Worm (Caenorhabditis elegans) whole organism, mixed stage, embryonic: Measurements from ENCODE around the gene hot-3.
A peak's percentile ranks its signal among the peaks of the same experiment; 100 is the strongest.

Experiments used
- M03D4.4 ChIP-seq: sonication (generic microtip); optimal IDR thresholded peaks from 2 replicates; lab custom pipeline; 2017; ENCODE audit warnings: mild to moderate bottlenecking, missing genetic modification characterization, missing compliant biosample characterization
- bed-3 ChIP-seq: fragments of 200-800 bp; sonication (Bioruptor generic); optimal IDR thresholded peaks from 3 replicates; lab custom pipeline; 2018; ENCODE audit warnings: mild to moderate bottlenecking, missing genetic modification characterization, moderate library complexity, missing compliant biosample characterization
- blmp-1 ChIP-seq: fragments of 150-350 bp; optimal IDR thresholded peaks from 2 replicates; lab custom pipeline; 2014; ENCODE audit warnings: missing biosample characterization, missing genetic modification characterization
- ceh-39 ChIP-seq: fragments of 150-350 bp; optimal IDR thresholded peaks from 2 replicates; lab custom pipeline; 2014; ENCODE audit warnings: missing biosample characterization, missing genetic modification characterization
- ceh-83 ChIP-seq: fragments of 200-800 bp; sonication (Bioruptor generic); optimal IDR thresholded peaks from 2 replicates; lab custom pipeline; 2018; ENCODE audit warnings: mild to moderate bottlenecking, missing genetic modification characterization, missing compliant biosample characterization
- ces-1 ChIP-seq: fragments of 150-350 bp; optimal IDR thresholded peaks from 2 replicates; lab custom pipeline; 2014; ENCODE audit warnings: missing biosample characterization, missing genetic modification reagents, missing genetic modification characterization
- cnd-1 ChIP-seq: fragments of 200-800 bp; sonication (Bioruptor generic); optimal IDR thresholded peaks from 2 replicates; lab custom pipeline; 2018; ENCODE audit warnings: mild to moderate bottlenecking, missing genetic modification characterization, missing compliant biosample characterization
- drap-1 ChIP-seq: fragments of 200-800 bp; sonication (Bioruptor generic); optimal IDR thresholded peaks from 3 replicates; lab custom pipeline; 2018; ENCODE audit warnings: mild to moderate bottlenecking, missing genetic modification characterization, missing compliant biosample characterization
- elt-1 ChIP-seq: sonication (generic microtip); optimal IDR thresholded peaks from 2 replicates; lab custom pipeline; 2017; ENCODE audit warnings: missing genetic modification characterization, mild to moderate bottlenecking, missing compliant biosample characterization, antibody characterized with exemption, moderate library complexity, borderline replicate concordance; ENCODE audit not compliant: insufficient read depth
- elt-3 ChIP-seq: fragments of 150-350 bp; optimal IDR thresholded peaks from 2 replicates; lab custom pipeline; 2014; ENCODE audit warnings: missing biosample characterization, missing genetic modification characterization
- flh-1 ChIP-seq: fragments of 200-800 bp; sonication (Bioruptor generic); optimal IDR thresholded peaks from 2 replicates; lab custom pipeline; 2018; ENCODE audit warnings: mild to moderate bottlenecking, missing genetic modification characterization, moderate library complexity, missing compliant biosample characterization
- ham-2 ChIP-seq: fragments of 200-800 bp; sonication (Bioruptor generic); optimal IDR thresholded peaks from 2 replicates; lab custom pipeline; 2018; ENCODE audit warnings: mild to moderate bottlenecking, missing genetic modification characterization, missing compliant biosample characterization
- hlh-1 ChIP-seq: fragments of 150-350 bp; optimal IDR thresholded peaks from 2 replicates; lab custom pipeline; 2014; ENCODE audit warnings: missing biosample characterization, missing genetic modification reagents, missing genetic modification characterization
- lin-13 ChIP-seq: fragments of 150-350 bp; optimal IDR thresholded peaks from 2 replicates; lab custom pipeline; 2014; ENCODE audit warnings: missing biosample characterization, missing genetic modification characterization
- lin-32 ChIP-seq: fragments of 200-800 bp; sonication (Bioruptor generic); optimal IDR thresholded peaks from 2 replicates; lab custom pipeline; 2018; ENCODE audit warnings: mild to moderate bottlenecking, missing genetic modification characterization, missing compliant biosample characterization
- lsy-2 ChIP-seq: fragments of 150-350 bp; optimal IDR thresholded peaks from 2 replicates; lab custom pipeline; 2014; ENCODE audit warnings: missing biosample characterization, missing genetic modification characterization
- mab-5 ChIP-seq: fragments of 150-350 bp; optimal IDR thresholded peaks from 2 replicates; lab custom pipeline; 2014; ENCODE audit warnings: missing biosample characterization, missing genetic modification characterization
- mep-1 ChIP-seq: fragments of 150-350 bp; optimal IDR thresholded peaks from 2 replicates; lab custom pipeline; 2017; ENCODE audit warnings: missing biosample characterization, missing genetic modification reagents, missing genetic modification characterization, inconsistent platforms
- mls-2 ChIP-seq: sonication (generic microtip); optimal IDR thresholded peaks from 2 replicates; lab custom pipeline; 2016; ENCODE audit warnings: mild to moderate bottlenecking, missing genetic modification characterization, moderate library complexity, missing compliant biosample characterization
- nhr-2 ChIP-seq: fragments of 150-350 bp; optimal IDR thresholded peaks from 2 replicates; lab custom pipeline; 2014; ENCODE audit warnings: missing biosample characterization, missing genetic modification characterization
- nhr-237 ChIP-seq: fragments of 150-350 bp; optimal IDR thresholded peaks from 2 replicates; lab custom pipeline; 2014; ENCODE audit warnings: missing biosample characterization, missing genetic modification characterization
- nhr-28 ChIP-seq: fragments of 150-350 bp; optimal IDR thresholded peaks from 2 replicates; lab custom pipeline; 2014; ENCODE audit warnings: missing biosample characterization, missing genetic modification characterization
- pha-4 ChIP-seq: fragments of 150-350 bp; optimal IDR thresholded peaks from 2 replicates; lab custom pipeline; 2018; ENCODE audit warnings: missing biosample characterization, missing genetic modification reagents, missing genetic modification characterization
- snpc-4 ChIP-seq: fragments of 150-350 bp; optimal IDR thresholded peaks from 2 replicates; lab custom pipeline; 2014; ENCODE audit warnings: missing biosample characterization, missing genetic modification characterization
- sptf-1 ChIP-seq: sonication (generic microtip); optimal IDR thresholded peaks from 2 replicates; lab custom pipeline; 2017; ENCODE audit warnings: mild to moderate bottlenecking, missing genetic modification characterization, moderate library complexity, missing compliant biosample characterization
- tbx-8 ChIP-seq: fragments of 200-800 bp; sonication (Bioruptor generic); optimal IDR thresholded peaks from 2 replicates; lab custom pipeline; 2018; ENCODE audit warnings: mild to moderate bottlenecking, missing genetic modification characterization, moderate library complexity, missing compliant biosample characterization
- unc-120 ChIP-seq: sonication (generic microtip); optimal IDR thresholded peaks from 2 replicates; lab custom pipeline; 2017; ENCODE audit warnings: missing genetic modification characterization, missing compliant biosample characterization; ENCODE audit not compliant: poor library complexity, severe bottlenecking
- unc-39 ChIP-seq: fragments of 150-350 bp; optimal IDR thresholded peaks from 2 replicates; lab custom pipeline; 2014; ENCODE audit warnings: missing biosample characterization, missing genetic modification characterization
- unc-62 ChIP-seq: fragments of 150-350 bp; optimal IDR thresholded peaks from 2 replicates; lab custom pipeline; 2014; ENCODE audit warnings: missing biosample characterization, missing genetic modification reagents, missing genetic modification characterization
- zip-8 ChIP-seq: fragments of 150-350 bp; optimal IDR thresholded peaks from 2 replicates; lab custom pipeline; 2014; ENCODE audit warnings: missing biosample characterization, missing genetic modification characterization
- ztf-11 ChIP-seq: fragments of 150-350 bp; optimal IDR thresholded peaks from 2 replicates; lab custom pipeline; 2014; ENCODE audit warnings: missing biosample characterization, missing genetic modification characterization

The hot-3 gene

DNA sequence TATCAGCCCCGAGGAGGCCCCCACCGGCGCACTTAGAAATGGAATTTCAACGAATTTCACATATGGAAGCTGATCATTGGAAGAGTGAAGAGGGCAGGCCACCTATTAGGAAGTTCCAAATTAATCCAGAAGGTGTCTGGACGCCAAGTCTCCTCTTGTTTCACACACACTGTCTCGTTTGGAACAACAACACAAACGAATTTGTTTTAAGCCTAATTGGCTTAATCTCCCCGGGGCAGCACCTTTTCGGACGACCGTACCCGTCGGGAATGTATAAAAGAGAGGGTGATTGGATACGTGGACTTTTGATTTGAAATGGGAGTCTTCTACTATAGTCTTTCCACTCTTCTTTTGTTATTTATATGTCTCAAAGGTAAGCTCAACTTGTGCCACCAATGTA lies 15.8 kb downstream of the hot-3 start, which contains the start of gene mltn-3:
mltn-3 (plus strand) TSS at position 301 of the 400 bp plus-strand sequence.
- no peak for TF ChIP-seq bed-3
- TF ChIP-seq unc-120 (tag; lab: Kevin White, UChicago), result no peak
- no peak for TF ChIP-seq mls-2 (tag; lab: Kevin White, UChicago)
- TF ChIP-seq ces-1, result no peak
- TF ChIP-seq ham-2, result no peak
- TF ChIP-seq drap-1 (GFP tag; lab: Kevin White, UChicago), result no peak
- no peak for TF ChIP-seq zip-8 (tag; lab: Kevin White, UChicago)
- no peak for TF ChIP-seq cnd-1 (tag; lab: Kevin White, UChicago)
- no peak for TF ChIP-seq nhr-28 (tag; lab: Kevin White, UChicago)
- no peak for TF ChIP-seq unc-62 (GFP tag; lab: Kevin White, UChicago)
- no peak for TF ChIP-seq ztf-11 (tag; lab: Kevin White, UChicago)
- no peak for TF ChIP-seq blmp-1
- no peak for TF ChIP-seq ceh-83 (GFP tag; lab: Kevin White, UChicago)
- TF ChIP-seq, all 35 proteins: peak for 0

DNA sequence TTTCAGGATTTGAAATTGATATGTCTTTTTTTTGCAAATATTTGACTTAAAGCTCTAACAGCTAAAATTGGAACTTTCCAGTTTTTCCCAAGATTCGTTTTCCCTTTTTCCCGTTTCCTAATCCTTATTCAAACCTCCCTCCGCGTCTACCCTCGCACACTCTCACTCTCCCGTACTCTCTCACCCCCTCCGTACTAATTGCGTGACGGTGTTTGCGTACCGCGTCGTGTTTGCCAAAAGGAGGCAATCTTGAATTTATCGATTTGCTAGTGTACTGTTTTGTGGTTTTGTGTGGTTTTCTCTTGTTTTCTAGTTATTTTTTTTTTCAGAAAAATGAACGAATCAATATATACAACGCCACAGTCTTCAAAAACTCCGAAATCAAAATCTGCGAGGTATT lies 23.3 kb downstream of the hot-3 start, which contains the start of gene citk-1:
citk-1 (plus strand) TSS at position 323 of the 400 bp plus-strand sequence.
- TF ChIP-seq lin-13 (tag; lab: Kevin White, UChicago), result peak; percentile 55
- TF ChIP-seq lin-32 (GFP tag; lab: Kevin White, UChicago), result no peak
- TF ChIP-seq sptf-1 (tag; lab: Kevin White, UChicago), result peak; percentile 23
- peak; percentile 38 for TF ChIP-seq mls-2 (tag; lab: Kevin White, UChicago)
- TF ChIP-seq elt-1 (tag; lab: Kevin White, UChicago), result no peak
- peak; percentile 82 for TF ChIP-seq pha-4
- TF ChIP-seq ham-2, result no peak
- TF ChIP-seq hlh-1 (tag; lab: Kevin White, UChicago), result peak; percentile 15
- no peak for TF ChIP-seq lsy-2
- no peak for TF ChIP-seq unc-39 (tag; lab: Kevin White, UChicago)
- TF ChIP-seq mep-1 (tag; lab: Kevin White, UChicago), result peak; percentile 84
- TF ChIP-seq unc-62 (GFP tag; lab: Kevin White, UChicago), result no peak
- peak; percentile 34 for TF ChIP-seq drap-1 (GFP tag; lab: Kevin White, UChicago)
- TF ChIP-seq ceh-39 (tag; lab: Kevin White, UChicago), result peak; percentile 56
- TF ChIP-seq ces-1, result no peak
- no peak for TF ChIP-seq ztf-11 (tag; lab: Kevin White, UChicago)
- TF ChIP-seq unc-120 (tag; lab: Kevin White, UChicago), result peak; percentile 98

DNA sequence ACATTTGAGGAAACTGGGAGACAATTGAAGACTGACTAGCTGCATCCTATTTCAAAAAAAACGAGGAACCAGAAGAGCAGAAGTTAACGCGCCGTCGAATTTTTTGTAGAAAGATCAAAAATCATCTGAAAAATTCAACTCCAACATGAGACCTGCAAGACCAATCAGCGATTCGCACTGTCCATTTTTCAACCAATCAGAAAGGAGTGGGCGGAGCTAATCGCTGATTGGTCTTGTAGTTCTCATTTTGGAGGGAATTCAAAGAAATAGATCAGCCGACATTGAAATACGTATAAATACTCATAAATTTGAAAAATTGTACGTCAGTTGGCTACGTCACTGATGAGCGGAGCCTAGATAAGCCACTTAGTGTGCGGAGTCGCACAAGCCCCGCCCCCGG lies 24.2 kb downstream of the hot-3 start:
- TF ChIP-seq nhr-237 (tag; lab: Kevin White, UChicago) (no peak), ceh-39 (tag; lab: Kevin White, UChicago) (no peak), nhr-28 (tag; lab: Kevin White, UChicago) (no peak), flh-1 (no peak), pha-4 (no peak), M03D4.4 (tag; lab: Kevin White, UChicago) (no peak), blmp-1 (no peak), ceh-83 (GFP tag; lab: Kevin White, UChicago) (no peak), tbx-8 (GFP tag; lab: Kevin White, UChicago) (no peak), unc-62 (GFP tag; lab: Kevin White, UChicago) (no peak), cnd-1 (tag; lab: Kevin White, UChicago) (no peak), ces-1 (no peak), unc-120 (tag; lab: Kevin White, UChicago) (no peak), lsy-2 (no peak), elt-1 (tag; lab: Kevin White, UChicago) (no peak), unc-39 (tag; lab: Kevin White, UChicago) (no peak), mls-2 (tag; lab: Kevin White, UChicago) (no peak)

DNA sequence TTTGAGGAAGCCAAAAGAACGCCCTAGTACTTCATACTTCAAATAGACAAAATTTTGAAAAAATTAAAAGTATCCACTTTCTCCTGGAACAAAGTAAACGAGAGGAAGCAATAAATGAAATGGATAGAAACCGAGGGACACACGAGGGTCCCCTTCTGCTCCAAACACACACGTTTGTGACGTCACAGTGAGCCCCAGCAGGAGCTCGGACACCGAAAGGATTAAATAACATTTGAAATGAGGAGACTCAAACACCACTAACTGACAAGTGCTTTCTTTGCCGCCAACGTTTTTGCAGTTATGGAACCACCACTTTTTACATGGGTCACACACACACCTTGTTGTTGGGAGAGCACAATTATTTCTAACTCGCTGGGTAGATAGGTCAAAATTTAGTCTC lies 28.4 kb downstream of the hot-3 start:
- TF ChIP-seq hlh-1 (tag; lab: Kevin White, UChicago) (no peak), M03D4.4 (tag; lab: Kevin White, UChicago) (no peak), ztf-11 (tag; lab: Kevin White, UChicago) (no peak), nhr-2 (no peak), mab-5 (tag; lab: Kevin White, UChicago) (no peak), elt-1 (tag; lab: Kevin White, UChicago) (no peak), pha-4 (no peak), lsy-2 (no peak), zip-8 (tag; lab: Kevin White, UChicago) (peak; percentile 13), elt-3 (tag; lab: Kevin White, UChicago) (no peak), flh-1 (no peak), lin-13 (tag; lab: Kevin White, UChicago) (no peak), unc-120 (tag; lab: Kevin White, UChicago) (peak; percentile 14), unc-39 (tag; lab: Kevin White, UChicago) (no peak), bed-3 (no peak), snpc-4 (tag; lab: Kevin White, UChicago) (no peak)
